Worm (Caenorhabditis elegans): Measurements from ENCODE around the gene dnsn-1.

- TF ChIP-seq K02D7.2 (tag; optimal IDR thresholded peaks at IDR 0.05), result no peak
- no peak for TF ChIP-seq hlh-15 (tag; optimal IDR thresholded peaks at IDR 0.05)
- TF ChIP-seq fkh-10 (GFP tag; optimal IDR thresholded peaks at IDR 0.05), result no peak
- no peak for TF ChIP-seq rnt-1 (tag; optimal IDR thresholded peaks at IDR 0.05)
- TF ChIP-seq tbx-2 (tag; optimal IDR thresholded peaks at IDR 0.05), result no peak
- TF ChIP-seq nhr-232 (tag; optimal IDR thresholded peaks at IDR 0.05), result no peak
- no peak for TF ChIP-seq fkh-6 (tag; optimal IDR thresholded peaks at IDR 0.05)
- TF ChIP-seq ceh-14 (tag; optimal IDR thresholded peaks at IDR 0.05), result no peak
- TF ChIP-seq ceh-22 (tag; optimal IDR thresholded peaks at IDR 0.05), result no peak
Measured at ce11 chrII:379935-380334, 30.8 kb downstream of the dnsn-1 start, which contains the start of gene C03H5.7.

Data from whole organism, late embryonic.